Fruit fly (Drosophila melanogaster): Measurements from ENCODE around the gene Sap47.

Gene Sap47

DNA sequence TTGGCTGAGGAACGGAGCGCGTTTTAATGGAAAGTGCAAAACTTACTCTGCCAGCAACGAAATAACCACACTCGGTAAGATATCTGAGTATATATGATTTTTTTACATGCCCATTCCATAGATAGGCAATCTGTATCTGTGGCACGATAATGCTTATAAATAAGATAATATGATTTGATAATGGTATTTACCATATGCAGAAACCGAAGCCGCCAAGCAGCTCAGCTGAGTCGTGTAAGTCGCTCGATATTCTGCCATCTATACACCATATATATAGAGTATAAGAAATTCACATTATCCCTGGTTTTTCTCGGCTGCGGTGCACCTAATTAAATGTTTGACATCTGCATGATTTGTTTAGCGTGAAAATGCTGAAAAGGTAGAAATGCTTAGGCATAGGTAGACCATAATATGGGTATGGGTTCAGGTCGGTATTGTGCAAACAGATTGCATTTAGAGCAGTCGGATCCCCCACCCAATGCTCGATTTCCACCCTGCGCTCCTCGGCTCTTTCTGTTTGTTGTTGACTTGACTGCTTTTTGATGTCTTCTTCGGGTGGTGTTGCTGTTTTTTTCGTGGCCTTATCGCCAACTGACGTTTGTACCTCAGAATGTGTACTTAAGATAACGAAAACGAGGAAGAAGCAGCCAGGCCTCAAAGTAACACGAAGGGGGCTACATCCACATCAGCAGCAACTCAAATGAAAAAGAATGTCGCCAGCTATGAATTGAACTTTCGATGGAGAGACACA lies 72.1 kb downstream of the Sap47 start:
- TF ChIP-seq pan (optimal IDR thresholded peaks at IDR 0.05) (no peak), Dll (optimal IDR thresholded peaks at IDR 0.05) (no peak), psq (optimal IDR thresholded peaks at IDR 0.05) (no peak), CG8478 (optimal IDR thresholded peaks at IDR 0.05) (no peak), EcR (GFP tag; optimal IDR thresholded peaks at IDR 0.05) (no peak), usp (GFP tag; optimal IDR thresholded peaks at IDR 0.05) (no peak)

- TF ChIP-seq Dll (optimal IDR thresholded peaks at IDR 0.05) = no peak
- TF ChIP-seq EcR (GFP tag; optimal IDR thresholded peaks at IDR 0.05) = no peak
- TF ChIP-seq usp (GFP tag; optimal IDR thresholded peaks at IDR 0.05) = no peak
- TF ChIP-seq CG8478 (optimal IDR thresholded peaks at IDR 0.05) = no peak
- TF ChIP-seq pan (optimal IDR thresholded peaks at IDR 0.05) = no peak
- no peak for TF ChIP-seq psq (optimal IDR thresholded peaks at IDR 0.05)
Measured at dm6 chr3R:16008300-16008699, 73.4 kb downstream of the Sap47 start.

DNA sequence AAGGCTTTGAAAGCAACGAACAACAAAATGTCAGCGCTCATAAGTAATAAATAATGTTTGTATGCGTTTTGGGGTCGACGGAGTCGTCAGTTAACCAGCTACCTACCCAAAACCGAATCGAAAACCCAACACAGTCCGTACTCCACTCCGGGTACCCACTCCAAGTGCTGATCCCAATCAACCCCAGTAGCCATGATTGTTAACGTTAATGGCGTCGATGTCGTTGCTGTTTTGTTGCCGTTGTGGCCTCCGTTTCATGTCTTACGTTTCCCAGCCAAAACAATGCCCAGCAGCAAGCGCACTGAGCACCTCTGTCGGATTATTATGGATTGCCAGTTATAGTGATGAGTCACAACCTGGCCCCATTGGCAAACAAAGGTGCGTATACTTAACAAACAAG lies 74.1 kb downstream of the Sap47 start, which contains the start of gene GATAe:
TSS of gene GATAe (plus strand) at position 76 of the 400 bp plus-strand sequence.
- TF ChIP-seq CG8478 (optimal IDR thresholded peaks at IDR 0.05) (no peak), EcR (GFP tag; optimal IDR thresholded peaks at IDR 0.05) (no peak), usp (GFP tag; optimal IDR thresholded peaks at IDR 0.05) (no peak), psq (optimal IDR thresholded peaks at IDR 0.05) (no peak), pan (optimal IDR thresholded peaks at IDR 0.05) (no peak), Dll (optimal IDR thresholded peaks at IDR 0.05) (no peak)

DNA sequence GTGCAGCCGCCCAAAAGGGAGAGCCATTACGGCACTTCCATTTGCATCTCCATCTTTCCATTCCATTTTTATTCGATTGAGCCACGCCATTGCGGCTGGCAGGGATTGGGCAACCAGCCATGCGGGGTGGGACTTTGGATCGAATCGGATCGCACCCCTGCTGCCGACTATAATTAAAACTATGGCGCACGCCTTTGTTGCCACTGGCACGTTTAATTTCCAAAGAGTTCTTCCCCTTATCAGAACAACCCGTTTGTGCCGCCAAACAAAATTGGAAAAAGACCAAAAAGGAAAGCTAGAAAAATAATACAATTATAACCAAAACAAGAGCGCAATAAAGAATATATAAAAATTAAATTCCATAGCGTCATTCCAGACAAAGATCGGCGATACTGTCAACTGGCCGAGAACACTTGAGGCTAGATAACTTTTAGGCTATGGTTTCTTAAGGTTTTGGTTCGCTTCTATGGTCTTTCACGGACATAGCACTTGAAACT lies 75.2 kb downstream of the Sap47 start:
- TF ChIP-seq usp (GFP tag; optimal IDR thresholded peaks at IDR 0.05) = no peak
- no peak for TF ChIP-seq pan (optimal IDR thresholded peaks at IDR 0.05)
- no peak for TF ChIP-seq EcR (GFP tag; optimal IDR thresholded peaks at IDR 0.05)
- no peak for TF ChIP-seq CG8478 (optimal IDR thresholded peaks at IDR 0.05)
- no peak for TF ChIP-seq psq (optimal IDR thresholded peaks at IDR 0.05)
- TF ChIP-seq Dll (optimal IDR thresholded peaks at IDR 0.05) = no peak
